Fruit fly (Drosophila melanogaster) whole organism, wandering third instar larva: ENCODE data around the gene CG14929.

Experiments used
- Abd-B ChIP-seq: fragments of >200 bp; optimal IDR thresholded peaks from 2 replicates; lab custom pipeline; 2017; ENCODE audit warnings: missing biosample characterization, missing genetic modification characterization
- CG9705 ChIP-seq: fragments of 200-800 bp; sonication (Bioruptor generic); optimal IDR thresholded peaks from 2 replicates; lab custom pipeline; 2018; ENCODE audit warnings: missing biosample characterization, mild to moderate bottlenecking, missing genetic modification characterization
- CrebA ChIP-seq: fragments of 200-800 bp; sonication (Bioruptor generic); optimal IDR thresholded peaks from 2 replicates; lab custom pipeline; 2016; ENCODE audit warnings: missing biosample characterization, mild to moderate bottlenecking, missing genetic modification characterization, borderline replicate concordance
- Dfd ChIP-seq: fragments of >200 bp; optimal IDR thresholded peaks from 2 replicates; lab custom pipeline; 2017; ENCODE audit warnings: missing biosample characterization, missing genetic modification characterization
- HLH106 ChIP-seq: fragments of 200-800 bp; optimal IDR thresholded peaks from 3 replicates; lab custom pipeline; 2019; ENCODE audit warnings: missing biosample characterization, mild to moderate bottlenecking, missing genetic modification characterization, moderate library complexity
- Hnf4 ChIP-seq: fragments of 200-800 bp; sonication (Bioruptor generic); optimal IDR thresholded peaks from 2 replicates; lab custom pipeline; 2016; ENCODE audit warnings: missing biosample characterization, mild to moderate bottlenecking, missing genetic modification characterization
- Hr78 ChIP-seq: fragments of >200 bp; optimal IDR thresholded peaks from 2 replicates; lab custom pipeline; 2017; ENCODE audit warnings: missing biosample characterization, missing genetic modification characterization
- Hr83 ChIP-seq: fragments of 200-300 bp; sonication (Bioruptor generic); optimal IDR thresholded peaks from 2 replicates; lab custom pipeline; 2016; ENCODE audit warnings: missing biosample characterization, mild to moderate bottlenecking, missing genetic modification characterization, moderate library complexity; ENCODE audit not compliant: poor library complexity, severe bottlenecking
- Jra ChIP-seq: sonication (Bioruptor generic); optimal IDR thresholded peaks from 2 replicates; lab custom pipeline; 2016; ENCODE audit warnings: missing biosample characterization, missing genetic modification characterization
- Mio ChIP-seq: sonication (Bioruptor generic); optimal IDR thresholded peaks from 2 replicates; lab custom pipeline; 2016; ENCODE audit warnings: missing biosample characterization, missing genetic modification characterization
- Myc ChIP-seq: fragments of >200 bp; optimal IDR thresholded peaks from 2 replicates; lab custom pipeline; 2017
- N ChIP-seq: fragments of >200 bp; optimal IDR thresholded peaks from 2 replicates; lab custom pipeline; 2018; ENCODE audit warnings: missing biosample characterization, missing external identifiers, missing genetic modification characterization
- Sp1 ChIP-seq: fragments of 200-800 bp; sonication (Bioruptor generic); optimal IDR thresholded peaks from 3 replicates; lab custom pipeline; 2019; ENCODE audit warnings: missing biosample characterization, mild to moderate bottlenecking, missing genetic modification characterization, moderate library complexity
- Vsx2 ChIP-seq: fragments of 200-300, 225-300 bp; sonication (Bioruptor generic); optimal IDR thresholded peaks from 2 replicates; lab custom pipeline; 2018; ENCODE audit warnings: missing biosample characterization, missing genetic modification characterization; ENCODE audit not compliant: partially characterized antibody
- br ChIP-seq: fragments of 200-800 bp; sonication (Bioruptor generic); optimal IDR thresholded peaks from 2 replicates; lab custom pipeline; 2016; ENCODE audit warnings: missing biosample characterization, missing genetic modification characterization
- brk ChIP-seq: fragments of 200-800 bp; sonication (Bioruptor generic); optimal IDR thresholded peaks from 2 replicates; lab custom pipeline; 2016; ENCODE audit warnings: missing biosample characterization, mild to moderate bottlenecking, missing genetic modification characterization
- dmrt93B ChIP-seq: fragments of 200-800 bp; sonication (Bioruptor generic); optimal IDR thresholded peaks from 2 replicates; lab custom pipeline; 2018; ENCODE audit warnings: missing biosample characterization, mild to moderate bottlenecking, missing genetic modification characterization
- dsf ChIP-seq: sonication (Bioruptor generic); optimal IDR thresholded peaks from 2 replicates; lab custom pipeline; 2016; ENCODE audit warnings: missing biosample characterization, missing genetic modification characterization, borderline replicate concordance
- foxo ChIP-seq, 2 experiments: fragments of 200-800 bp; sonication (Bioruptor generic); optimal IDR thresholded peaks; 2 replicates in 1 of 2; 3 replicates in 1 of 2; lab custom pipeline; 2016 to 2017; ENCODE audit warnings: missing biosample characterization in 2 of 2, missing genetic modification characterization in 2 of 2
- fru ChIP-seq: fragments of 200-800 bp; sonication (Bioruptor generic); optimal IDR thresholded peaks from 3 replicates; lab custom pipeline; 2016; ENCODE audit warnings: missing biosample characterization, mild to moderate bottlenecking, missing genetic modification characterization
- h ChIP-seq: fragments of 200-800 bp; sonication (Bioruptor generic); optimal IDR thresholded peaks from 3 replicates; lab custom pipeline; 2016; ENCODE audit warnings: missing biosample characterization, mild to moderate bottlenecking, missing genetic modification characterization
- jim ChIP-seq: fragments of 175-275, 200-325 bp; sonication (Bioruptor generic); optimal IDR thresholded peaks from 2 replicates; lab custom pipeline; 2016; ENCODE audit warnings: missing biosample characterization, mild to moderate bottlenecking, missing genetic modification characterization
- lola ChIP-seq: fragments of >200 bp; optimal IDR thresholded peaks from 2 replicates; lab custom pipeline; 2017; ENCODE audit warnings: missing biosample characterization, missing genetic modification characterization
- pan ChIP-seq: fragments of >200 bp; optimal IDR thresholded peaks from 2 replicates; lab custom pipeline; 2017
- psq ChIP-seq: fragments of 200-800 bp; sonication (Bioruptor generic); optimal IDR thresholded peaks from 3 replicates; lab custom pipeline; 2017; ENCODE audit warnings: missing biosample characterization, mild to moderate bottlenecking, missing genetic modification characterization, moderate library complexity
- rgr ChIP-seq: fragments of 200-800 bp; sonication (Bioruptor generic); optimal IDR thresholded peaks from 3 replicates; lab custom pipeline; 2016; ENCODE audit warnings: missing biosample characterization, mild to moderate bottlenecking, missing genetic modification characterization
- sv ChIP-seq: fragments of 200-800 bp; sonication (Bioruptor generic); optimal IDR thresholded peaks from 3 replicates; lab custom pipeline; 2016; ENCODE audit warnings: missing biosample characterization, missing genetic modification characterization
- tai ChIP-seq: sonication (Bioruptor generic); optimal IDR thresholded peaks from 2 replicates; lab custom pipeline; 2016; ENCODE audit warnings: missing biosample characterization, missing genetic modification characterization
- usp ChIP-seq: fragments of >200 bp; optimal IDR thresholded peaks from 2 replicates; lab custom pipeline; 2017; ENCODE audit warnings: missing biosample characterization, missing genetic modification characterization
- woc ChIP-seq: sonication (Bioruptor generic); optimal IDR thresholded peaks from 2 replicates; lab custom pipeline; 2016; ENCODE audit warnings: missing biosample characterization, mild to moderate bottlenecking, missing genetic modification characterization

Gene CG14929

dm6 chr2L:11504896-11505569 is 14.6 kb upstream of the CG14929 start:
- no peak for TF ChIP-seq foxo (GFP tag; optimal IDR thresholded peaks at IDR 0.05; lab: Kevin White, UChicago)
- no peak for TF ChIP-seq pan
- TF ChIP-seq dsf, result no peak
- TF ChIP-seq Hnf4 (GFP tag; lab: Kevin White, UChicago), result no peak
- TF ChIP-seq psq, result peak; percentile 41
- no peak for TF ChIP-seq Hr78
- no peak for TF ChIP-seq br (GFP tag; lab: Kevin White, UChicago)
- no peak for TF ChIP-seq Mio (GFP tag; lab: Kevin White, UChicago)
- TF ChIP-seq dmrt93B (GFP tag; lab: Kevin White, UChicago), result peak; percentile 25
- peak; percentile 44 for TF ChIP-seq HLH106 (tag; lab: Kevin White, UChicago)
- no peak for TF ChIP-seq lola (GFP tag; lab: Kevin White, UChicago)
- TF ChIP-seq CG9705 (GFP tag; lab: Kevin White, UChicago), result no peak
- no peak for TF ChIP-seq fru
- TF ChIP-seq rgr, result no peak

dm6 chr2L:11516526-11517441 is 2.8 kb upstream of the CG14929 start, which contains the start of the genes Dlg5 and CG4970:
Gene Dlg5 (minus strand): TSS chr2L:11517081.
Gene CG4970 (plus strand): TSS chr2L:11517391.
- TF ChIP-seq woc (no peak), jim (peak; percentile 40), Abd-B (GFP tag; lab: Kevin White, UChicago) (peak; percentile 55), lola (GFP tag; lab: Kevin White, UChicago) (no peak), usp (GFP tag; lab: Kevin White, UChicago) (no peak), dmrt93B (GFP tag; lab: Kevin White, UChicago) (no peak), Vsx2 (GFP tag; lab: Kevin White, UChicago) (no peak), dsf (no peak), sv (GFP tag; lab: Kevin White, UChicago) (no peak), Hr78 (no peak), rgr (no peak), Hr83 (GFP tag; lab: Kevin White, UChicago) (no peak), N (GFP tag; lab: Kevin White, UChicago) (peak; percentile 75), Sp1 (GFP tag; lab: Kevin White, UChicago) (no peak), Jra (GFP tag; lab: Kevin White, UChicago) (peak; percentile 1), Myc (lab: Kevin White, UChicago) (peak; percentile 58), tai (no peak), CG9705 (GFP tag; lab: Kevin White, UChicago) (no peak)

- TF ChIP-seq Vsx2 (GFP tag; lab: Kevin White, UChicago) (no peak), foxo (GFP tag; optimal IDR thresholded peaks at IDR 0.05; lab: Kevin White, UChicago) (no peak), Hr78 (no peak), Myc (lab: Kevin White, UChicago) (no peak), CrebA (no peak), Dfd (GFP tag; lab: Kevin White, UChicago) (no peak), h (GFP tag; lab: Kevin White, UChicago) (no peak), rgr (no peak), jim (no peak), pan (no peak), brk (no peak), fru (no peak)
These were observed 1.6 kb downstream of the CG14929 start, which contains the start of gene CG14930 for dm6 chr2L:11521185-11521584. Gene CG14930 (minus strand): TSS chr2L:11521285.

dm6 chr2L:11522676-11523075 is 3.0 kb downstream of the CG14929 start, which contains the start of gene CG43153:
Gene CG43153 (minus strand): TSS chr2L:11522776.
- no peak for TF ChIP-seq Hr83 (GFP tag; lab: Kevin White, UChicago)
- no peak for TF ChIP-seq woc
- TF ChIP-seq Hr78, result no peak
- TF ChIP-seq HLH106 (tag; lab: Kevin White, UChicago), result no peak
